Fruit fly (Drosophila melanogaster) whole organism: Measurements from ENCODE around the gene CG43391.

Experiments used
- CG8478 ChIP-seq: fragments of >200 bp; optimal IDR thresholded peaks from 2 replicates; lab custom pipeline; 2018; ENCODE audit warnings: inconsistent platforms
- EcR ChIP-seq, 2 experiments: fragments of >200 bp; optimal IDR thresholded peaks; 2 replicates each; lab custom pipeline; 2017; ENCODE audit warnings: missing biosample characterization in 2 of 2, missing genetic modification characterization in 2 of 2, missing genetic modification reagents in 2 of 2

DNA sequence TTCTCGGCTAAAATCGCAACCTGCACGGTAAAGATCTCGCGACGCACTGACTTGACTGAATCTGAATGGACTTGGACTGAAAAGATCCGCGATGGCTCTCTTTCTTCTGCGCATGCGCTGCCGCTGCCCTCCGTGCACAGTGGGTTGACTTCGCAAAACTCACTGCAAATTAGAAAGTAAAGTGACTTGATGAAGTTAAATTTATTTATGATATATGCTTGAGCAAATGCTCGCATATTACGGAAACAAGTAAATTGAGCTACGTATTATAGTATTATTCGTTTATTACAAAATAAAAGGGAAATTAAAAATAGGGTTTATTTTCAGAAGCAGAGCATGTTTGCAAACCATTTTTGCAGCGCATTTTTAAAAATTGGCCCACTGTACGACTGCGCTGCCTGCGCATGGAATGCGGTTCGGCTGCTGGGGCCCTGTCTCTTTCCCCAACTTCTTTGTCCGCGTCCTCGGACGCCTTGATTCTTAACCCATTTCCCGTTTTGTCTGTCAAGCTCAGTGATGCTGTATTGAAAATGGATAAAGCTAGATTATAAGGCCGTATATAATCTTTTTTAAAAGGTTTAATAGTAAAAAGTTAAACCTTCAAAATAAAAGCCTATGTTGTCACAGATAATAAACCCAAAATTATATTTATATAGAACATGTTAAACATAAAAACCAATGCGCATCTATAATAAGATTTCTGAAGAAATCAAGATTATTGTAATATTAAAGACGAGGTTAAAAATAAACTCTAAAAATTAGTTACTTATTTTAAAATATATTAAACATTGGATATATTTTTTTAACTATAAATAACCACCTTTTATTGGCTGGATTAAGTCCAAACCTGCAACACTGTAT is 7.1 kb upstream of the CG43391 start, which contains the start of gene rt:
- TF ChIP-seq EcR (GFP tag; optimal IDR thresholded peaks at IDR 0.05; lab: Kevin White, UChicago) (no peak), CG8478 (lab: Kevin White, UChicago) (no peak)
